Worm (Caenorhabditis elegans) whole organism, L4 larva: Measurements from ENCODE around the gene T26A5.2.

Experiments
- lin-39 ChIP-seq: fragments of 150-350 bp; optimal IDR thresholded peaks from 2 replicates; lab custom pipeline; 2014; ENCODE audit warnings: missing biosample characterization, missing genetic modification reagents, missing genetic modification characterization
- skn-1 ChIP-seq: fragments of 150-350 bp; optimal IDR thresholded peaks from 2 replicates; lab custom pipeline; 2014; ENCODE audit warnings: missing biosample characterization, missing genetic modification characterization

DNA sequence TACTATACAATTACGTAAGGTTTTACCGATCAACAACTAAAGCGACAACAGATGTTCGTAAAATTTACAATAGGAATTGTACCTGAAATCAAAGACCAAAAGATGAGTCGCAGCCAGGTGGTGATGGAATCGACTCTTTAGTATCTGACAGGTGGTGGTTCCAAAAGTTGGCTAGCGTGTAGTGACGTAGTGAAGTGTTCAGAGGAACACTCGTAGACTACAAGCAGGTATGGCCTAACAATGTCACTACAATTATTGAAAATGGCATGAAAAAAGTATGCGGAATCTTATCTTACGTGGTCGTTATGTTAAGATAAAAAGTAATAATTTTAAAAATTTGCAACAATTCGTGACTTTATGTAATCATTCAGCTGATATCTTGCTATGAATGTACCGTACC, 45.6 kb upstream of the T26A5.2 start:
- TF ChIP-seq skn-1 (tag; lab: Kevin White, UChicago) (no peak), lin-39 (tag; lab: Kevin White, UChicago) (no peak)
